Fruit fly (Drosophila melanogaster) whole organism, embryonic: ENCODE data around the gene NdufA3.
A peak's percentile ranks its signal among the peaks of the same experiment; 100 is the strongest.

Source experiments
- Antp ChIP-seq: fragments of 200-800 bp; sonication (Bioruptor generic); optimal IDR thresholded peaks from 3 replicates; lab custom pipeline; 2016; ENCODE audit warnings: missing biosample characterization, missing genetic modification characterization
- Blimp-1 ChIP-seq: fragments of 200-800 bp; sonication (Bioruptor generic); optimal IDR thresholded peaks from 3 replicates; lab custom pipeline; 2018; ENCODE audit warnings: missing biosample characterization, missing genetic modification characterization, mild to moderate bottlenecking, moderate library complexity, missing genetic modification reagents
- CG10209 ChIP-seq: fragments of 200-800 bp; sonication (Bioruptor generic); optimal IDR thresholded peaks from 3 replicates; lab custom pipeline; 2017; ENCODE audit warnings: missing biosample characterization, mild to moderate bottlenecking, missing genetic modification characterization, missing genetic modification reagents
- CG10267 ChIP-seq: fragments of 200-800 bp; sonication (Bioruptor generic); optimal IDR thresholded peaks from 2 replicates; lab custom pipeline; 2018; ENCODE audit warnings: missing biosample characterization, mild to moderate bottlenecking, missing genetic modification characterization, moderate library complexity
- CG11504 ChIP-seq: fragments of 200-800 bp; sonication (Bioruptor generic); optimal IDR thresholded peaks from 3 replicates; lab custom pipeline; 2019; ENCODE audit warnings: missing biosample characterization, mild to moderate bottlenecking, missing genetic modification characterization, moderate library complexity
- CG12104 ChIP-seq: fragments of 200-800 bp; sonication (Bioruptor generic); optimal IDR thresholded peaks from 3 replicates; lab custom pipeline; 2016; ENCODE audit warnings: missing biosample characterization, missing genetic modification characterization
- CG12219 ChIP-seq: fragments of 200-800 bp; sonication (Bioruptor generic); optimal IDR thresholded peaks from 3 replicates; lab custom pipeline; 2018; ENCODE audit warnings: missing biosample characterization, mild to moderate bottlenecking, missing genetic modification characterization
- CG1233 ChIP-seq: fragments of 200-800 bp; sonication (Bioruptor generic); optimal IDR thresholded peaks from 4 replicates; lab custom pipeline; 2018; ENCODE audit warnings: missing biosample characterization, mild to moderate bottlenecking, missing genetic modification characterization
- CG15514 ChIP-seq: fragments of 200-800 bp; sonication (Bioruptor generic); optimal IDR thresholded peaks from 3 replicates; lab custom pipeline; 2017; ENCODE audit warnings: missing biosample characterization, missing genetic modification characterization, mild to moderate bottlenecking, moderate library complexity, missing genetic modification reagents
- CG1792 ChIP-seq: fragments of 200-800 bp; sonication (Bioruptor generic); optimal IDR thresholded peaks from 2 replicates; lab custom pipeline; 2016; ENCODE audit warnings: missing biosample characterization, missing genetic modification characterization
- CG2712 ChIP-seq: fragments of 200-800 bp; optimal IDR thresholded peaks from 3 replicates; lab custom pipeline; 2019; ENCODE audit warnings: missing biosample characterization, mild to moderate bottlenecking, missing genetic modification characterization, moderate library complexity
- CG32767 ChIP-seq: fragments of 200-800 bp; sonication (Bioruptor generic); IDR thresholded peaks from 2 replicates; pipeline ENCODE4 v1.3.6; 2022; ENCODE audit warnings: missing biosample characterization, missing genetic modification characterization
- CG4730 ChIP-seq: fragments of 200-800 bp; sonication (Bioruptor generic); IDR thresholded peaks from 2 replicates; pipeline ENCODE4 v1.3.6; 2022; ENCODE audit warnings: missing biosample characterization, missing genetic modification characterization
- CG4820 ChIP-seq: fragments of 200-800 bp; sonication (Bioruptor generic); optimal IDR thresholded peaks from 3 replicates; lab custom pipeline; 2016; ENCODE audit warnings: missing biosample characterization, missing genetic modification characterization
- CG5180 ChIP-seq: fragments of 200-800 bp; sonication (Bioruptor generic); optimal IDR thresholded peaks from 3 replicates; lab custom pipeline; 2017; ENCODE audit warnings: missing biosample characterization, missing genetic modification characterization, mild to moderate bottlenecking, moderate library complexity, missing genetic modification reagents
- CG6272 ChIP-seq: fragments of 200-800 bp; sonication (Bioruptor generic); IDR thresholded peaks from 2 replicates; pipeline ENCODE4 v1.3.6; 2022; ENCODE audit warnings: missing biosample characterization, missing genetic modification characterization
- CG6813 ChIP-seq: fragments of 200-800 bp; sonication (Bioruptor generic); optimal IDR thresholded peaks from 2 replicates; lab custom pipeline; 2017; ENCODE audit warnings: missing biosample characterization, missing genetic modification characterization, mild to moderate bottlenecking, moderate library complexity, missing genetic modification reagents
- CG6854 ChIP-seq: fragments of 200-800 bp; sonication (Bioruptor generic); optimal IDR thresholded peaks from 3 replicates; lab custom pipeline; 2017; ENCODE audit warnings: missing biosample characterization, mild to moderate bottlenecking, missing genetic modification characterization
- CG8290 ChIP-seq, 3 experiments: fragments of 200-800 bp; sonication (Bioruptor generic); optimal IDR thresholded peaks; 2 replicates each; lab custom pipeline; 2016 to 2019; ENCODE audit warnings: missing biosample characterization in 3 of 3, missing genetic modification characterization in 3 of 3, mild to moderate bottlenecking in 2 of 3, moderate library complexity in 1 of 3
- CkIIα-i1 ChIP-seq: fragments of 200-800 bp; sonication (Bioruptor generic); IDR thresholded peaks from 2 replicates; pipeline ENCODE4 v1.3.6; 2022; ENCODE audit warnings: missing biosample characterization, missing genetic modification characterization
- D19A ChIP-seq: fragments of 200-800 bp; optimal IDR thresholded peaks from 3 replicates; lab custom pipeline; 2019; ENCODE audit warnings: missing biosample characterization, mild to moderate bottlenecking, missing genetic modification characterization, moderate library complexity
- Deaf1 ChIP-seq: fragments of 200-800 bp; optimal IDR thresholded peaks from 3 replicates; lab custom pipeline; 2019; ENCODE audit warnings: missing biosample characterization, mild to moderate bottlenecking, missing genetic modification characterization, moderate library complexity
- HLH3B ChIP-seq: fragments of 200-800 bp; sonication (Bioruptor generic); IDR thresholded peaks from 2 replicates; pipeline ENCODE4 v1.3.6; 2022; ENCODE audit warnings: missing biosample characterization, missing genetic modification characterization
- Max ChIP-seq: fragments of 200-800 bp; sonication (Bioruptor generic); optimal IDR thresholded peaks from 2 replicates; lab custom pipeline; 2016; ENCODE audit warnings: missing biosample characterization, mild to moderate bottlenecking, missing genetic modification characterization
- Sox100B ChIP-seq: fragments of 200-800 bp; sonication (Bioruptor generic); optimal IDR thresholded peaks from 3 replicates; lab custom pipeline; 2018; ENCODE audit warnings: missing biosample characterization, mild to moderate bottlenecking, missing genetic modification characterization
- Sry-δ ChIP-seq: fragments of 200-800 bp; sonication (Bioruptor generic); optimal IDR thresholded peaks from 2 replicates; lab custom pipeline; 2016; ENCODE audit warnings: missing biosample characterization, missing genetic modification characterization
- aop ChIP-seq: fragments of 200-800 bp; sonication (Bioruptor generic); IDR thresholded peaks from 2 replicates; pipeline ENCODE4 v1.3.6; 2022; ENCODE audit warnings: missing biosample characterization, missing genetic modification characterization
- bsh ChIP-seq, 2 experiments: fragments of 200-800 bp; sonication (Bioruptor generic); optimal IDR thresholded peaks; 2 replicates each; lab custom pipeline; 2017 to 2018; ENCODE audit warnings: mild to moderate bottlenecking in 2 of 2, missing biosample characterization in 2 of 2, missing genetic modification characterization in 2 of 2, moderate library complexity in 1 of 2
- cad ChIP-seq: fragments of >200 bp; optimal IDR thresholded peaks from 2 replicates; lab custom pipeline; 2017; ENCODE audit warnings: missing biosample characterization, missing genetic modification characterization
- cwo ChIP-seq: fragments of 200-800 bp; sonication (Bioruptor generic); optimal IDR thresholded peaks from 3 replicates; lab custom pipeline; 2017; ENCODE audit warnings: missing biosample characterization, missing genetic modification characterization, mild to moderate bottlenecking, moderate library complexity, missing genetic modification reagents
- esg ChIP-seq: fragments of 200-800 bp; sonication (Bioruptor generic); conservative IDR thresholded peaks from 2 replicates; pipeline ENCODE4 v1.3.6; 2022; ENCODE audit warnings: missing biosample characterization, missing genetic modification characterization
- ewg ChIP-seq: fragments of 200-800 bp; sonication (Bioruptor generic); optimal IDR thresholded peaks from 3 replicates; lab custom pipeline; 2017; ENCODE audit warnings: mild to moderate bottlenecking, missing biosample characterization, missing genetic modification reagents, missing genetic modification characterization
- fd96Cb ChIP-seq: fragments of 200-800 bp; sonication (Bioruptor generic); optimal IDR thresholded peaks from 2 replicates; lab custom pipeline; 2018; ENCODE audit warnings: missing biosample characterization, mild to moderate bottlenecking, missing genetic modification characterization, moderate library complexity
- gcm2 ChIP-seq: fragments of 200-800 bp; sonication (Bioruptor generic); optimal IDR thresholded peaks from 2 replicates; lab custom pipeline; 2016; ENCODE audit warnings: missing biosample characterization, missing genetic modification characterization
- hkb ChIP-seq, 2 experiments: fragments of 200-800 bp in 1 of 2; fragments of >200 bp in 1 of 2; sonication (Bioruptor generic) in 1 of 2; IDR thresholded peaks in 1 of 2; optimal IDR thresholded peaks in 1 of 2; 2 replicates each; pipeline versions ENCODE4 v1.3.6 to Lab custom; 2017 to 2022; ENCODE audit warnings: missing biosample characterization in 1 of 2, missing genetic modification characterization in 1 of 2
- ind ChIP-seq: fragments of 200-800 bp; sonication (Bioruptor generic); optimal IDR thresholded peaks from 3 replicates; lab custom pipeline; 2016; ENCODE audit warnings: missing biosample characterization, missing genetic modification characterization
- kah ChIP-seq: fragments of 200-800 bp; sonication (Bioruptor generic); optimal IDR thresholded peaks from 2 replicates; lab custom pipeline; 2018; ENCODE audit warnings: missing biosample characterization, mild to moderate bottlenecking, missing genetic modification characterization
- lab ChIP-seq: fragments of 200-800 bp; sonication (Bioruptor generic); optimal IDR thresholded peaks from 3 replicates; lab custom pipeline; 2017; ENCODE audit warnings: missing biosample characterization, missing genetic modification characterization, mild to moderate bottlenecking, moderate library complexity, missing genetic modification reagents
- lilli ChIP-seq: fragments of 200-800 bp; sonication (Bioruptor generic); optimal IDR thresholded peaks from 3 replicates; lab custom pipeline; 2016; ENCODE audit warnings: missing biosample characterization, missing genetic modification characterization
- nmo ChIP-seq: fragments of 200-800 bp; sonication (Bioruptor generic); optimal IDR thresholded peaks from 2 replicates; lab custom pipeline; 2018; ENCODE audit warnings: missing biosample characterization, mild to moderate bottlenecking, missing genetic modification characterization, moderate library complexity
- p53 ChIP-seq: fragments of 200-800 bp; sonication (Bioruptor generic); optimal IDR thresholded peaks from 2 replicates; lab custom pipeline; 2016; ENCODE audit warnings: missing biosample characterization, missing genetic modification characterization
- phol ChIP-seq: fragments of 200-800 bp; sonication (Bioruptor generic); optimal IDR thresholded peaks from 3 replicates; lab custom pipeline; 2018; ENCODE audit warnings: missing biosample characterization, mild to moderate bottlenecking, missing genetic modification characterization, moderate library complexity
- pnt ChIP-seq: fragments of 200-800 bp; sonication (Bioruptor generic); optimal IDR thresholded peaks from 3 replicates; lab custom pipeline; 2016; ENCODE audit warnings: missing biosample characterization, missing genetic modification characterization
- psq ChIP-seq: fragments of 200-800 bp; sonication (Bioruptor generic); optimal IDR thresholded peaks from 2 replicates; lab custom pipeline; 2017; ENCODE audit warnings: missing biosample characterization, missing genetic modification characterization
- ranshi ChIP-seq: fragments of 200-800 bp; sonication (Bioruptor generic); IDR thresholded peaks from 2 replicates; pipeline ENCODE4 v1.3.6; 2022; ENCODE audit warnings: missing biosample characterization, missing genetic modification characterization
- sens ChIP-seq: fragments of 200-800 bp; sonication (Bioruptor generic); peaks from one replicate; lab custom pipeline; 2016; ENCODE audit warnings: missing biosample characterization, missing genetic modification characterization
- tin ChIP-seq: fragments of 200-800 bp; sonication (Bioruptor generic); optimal IDR thresholded peaks from 3 replicates; lab custom pipeline; 2016; ENCODE audit warnings: missing biosample characterization, missing genetic modification characterization
- vvl ChIP-seq: fragments of 200-800 bp; sonication (Bioruptor generic); IDR thresholded peaks from 2 replicates; pipeline ENCODE4 v1.3.6; 2022; ENCODE audit warnings: missing biosample characterization, missing genetic modification characterization

Gene NdufA3

DNA sequence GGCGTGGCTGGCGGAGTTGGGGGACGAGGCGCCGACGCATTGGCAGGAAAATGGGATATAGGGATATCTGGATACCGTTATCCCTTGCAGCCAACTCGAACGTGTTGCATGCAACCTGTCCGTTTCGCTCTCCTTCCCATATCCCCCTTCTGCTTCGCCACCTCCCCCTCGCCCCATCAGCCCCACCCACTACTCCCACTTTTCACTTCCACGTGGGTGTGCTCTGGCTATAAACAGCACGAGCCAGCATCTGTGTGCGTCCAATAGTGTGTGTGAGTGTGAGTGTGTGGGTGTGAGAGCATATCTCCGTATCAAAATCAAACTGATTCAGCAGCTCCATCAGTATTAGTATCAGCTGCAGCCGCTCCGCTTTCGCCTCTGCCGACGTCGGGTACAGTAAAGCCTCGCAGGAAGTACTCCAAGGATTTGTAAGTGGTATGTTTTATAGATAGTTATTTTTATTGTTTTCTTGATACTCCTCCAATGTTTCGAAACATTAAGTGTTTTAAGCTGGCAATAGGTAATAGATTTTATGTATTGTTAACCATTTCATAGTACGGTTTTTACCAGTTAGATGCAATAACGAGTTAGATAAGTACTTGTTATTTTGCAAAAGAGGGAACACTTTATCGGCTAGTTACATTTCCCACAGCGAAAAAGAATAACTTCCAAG lies 40.8 kb downstream of the NdufA3 start (continued):
- TF ChIP-seq CkIIα-i1 = no peak
- TF ChIP-seq pnt = peak; percentile 46
- TF ChIP-seq tin (GFP tag; lab: Kevin White, UChicago) = peak; percentile 35
- no peak for TF ChIP-seq cad (GFP tag; lab: Kevin White, UChicago)
- TF ChIP-seq psq (GFP tag; lab: Kevin White, UChicago) = no peak
- TF ChIP-seq lab = peak; percentile 64
- 0 out of 2 replicates have a peak, but pooled peaks have one; percentile 48 for TF ChIP-seq HLH3B
- peak; percentile 17 for TF ChIP-seq CG12219 (GFP tag; lab: Kevin White, UChicago)
- TF ChIP-seq gcm2 = no peak
- peak; percentile 13 for TF ChIP-seq CG2712 (tag; lab: Kevin White, UChicago)
- TF ChIP-seq Sry-δ (GFP tag; lab: Kevin White, UChicago) = peak; percentile 2
- peak; percentile 22 for TF ChIP-seq Max (GFP tag; lab: Kevin White, UChicago)
- TF ChIP-seq Blimp-1 (GFP tag; lab: Kevin White, UChicago) = peak; percentile 65
- TF ChIP-seq fd96Cb = peak; percentile 68
- TF ChIP-seq vvl (GFP tag; lab: Robert Waterston, UW) = no peak
- peak; percentile 32 for TF ChIP-seq lilli (GFP tag; lab: Kevin White, UChicago)
- TF ChIP-seq Sox100B (GFP tag; lab: Kevin White, UChicago) = peak; percentile 55
- TF ChIP-seq phol (tag; lab: Kevin White, UChicago) = peak; percentile 70
- peak; percentile 30 for TF ChIP-seq CG6854 (GFP tag; lab: Kevin White, UChicago)
- TF ChIP-seq hkb (optimal IDR thresholded peaks at IDR 0.05; lab: Kevin White, UChicago) = no peak
- peak; percentile 64 for TF ChIP-seq hkb (GFP tag; IDR thresholded peaks at IDR 0.05; lab: Robert Waterston, UW)
- TF ChIP-seq CG1233 (GFP tag; lab: Kevin White, UChicago) = peak; percentile 21
- peak; percentile 14 for TF ChIP-seq CG1792
- TF ChIP-seq ewg = peak; percentile 1
- TF ChIP-seq cwo (GFP tag; lab: Kevin White, UChicago) = peak; percentile 28
- TF ChIP-seq CG10267 (tag; lab: Kevin White, UChicago) = peak; percentile 16
- peak; percentile 97 for TF ChIP-seq CG5180 (GFP tag; lab: Kevin White, UChicago)
- TF ChIP-seq ranshi (GFP tag; lab: Robert Waterston, UW) = 0 out of 2 replicates have a peak, but pooled peaks have one; percentile 13
- TF ChIP-seq ind (GFP tag; lab: Kevin White, UChicago) = peak; percentile 49
- TF ChIP-seq nmo (GFP tag; lab: Kevin White, UChicago) = peak; percentile 68
- peak; percentile 37 for TF ChIP-seq CG15514 (GFP tag; lab: Kevin White, UChicago)
- TF ChIP-seq CG4820 (GFP tag; lab: Kevin White, UChicago) = peak; percentile 36
- TF ChIP-seq CG12104 (GFP tag; lab: Kevin White, UChicago) = peak; percentile 17
- TF ChIP-seq CG6272 (GFP tag; lab: Robert Waterston, UW) = no peak
- TF ChIP-seq CG11504 (tag; lab: Kevin White, UChicago) = peak; percentile 71
- TF ChIP-seq CG32767 (GFP tag; lab: Robert Waterston, UW) = no peak
- TF ChIP-seq CG6813 = peak; percentile 14
- peak; percentile 12 for TF ChIP-seq Antp (GFP tag; lab: Kevin White, UChicago)
- peak; percentile 18 to 64 for TF ChIP-seq bsh (GFP tag; optimal IDR thresholded peaks at IDR 0.05; lab: Kevin White, UChicago)
- TF ChIP-seq p53 (GFP tag; lab: Kevin White, UChicago) = no peak
- peak; percentile 21 for TF ChIP-seq Deaf1 (tag; lab: Kevin White, UChicago)
- TF ChIP-seq aop (GFP tag; lab: Robert Waterston, UW) = no peak
- peak; percentile 90 for TF ChIP-seq sens (GFP tag; lab: Kevin White, UChicago)
- TF ChIP-seq CG4730 (GFP tag; lab: Robert Waterston, UW) = no peak
- no peak for TF ChIP-seq CG8290 (GFP tag; optimal IDR thresholded peaks at IDR 0.05; lab: Kevin White, UChicago)
- TF ChIP-seq CG8290 (tag; optimal IDR thresholded peaks at IDR 0.05; lab: Kevin White, UChicago) = peak in 1 of 2 experiments; percentile 0
- TF ChIP-seq esg = 0 out of 2 replicates have a peak, but pooled peaks have one; percentile 9
- TF ChIP-seq kah (GFP tag; lab: Kevin White, UChicago) = peak; percentile 3
- peak; percentile 53 for TF ChIP-seq D19A (tag; lab: Kevin White, UChicago)
- peak; percentile 2 for TF ChIP-seq CG10209 (GFP tag; lab: Kevin White, UChicago)
